Worm (Caenorhabditis elegans): Measurements from ENCODE around the gene idpa-1.
A peak's percentile ranks its signal among the peaks of the same experiment; 100 is the strongest.

Gene idpa-1

ce11 chrIII:2920866-2921265 lies 19.8 kb upstream of the idpa-1 start:
- TF ChIP-seq hmg-1.2 (GFP tag; IDR thresholded peaks at IDR 0.05) (peak; percentile 23; the same call in 1 of the 2 replicates), Y67H2A.10 (GFP tag; conservative IDR thresholded peaks at IDR 0.05) (no peak)

ce11 chrIII:2920281-2920680 lies 19.3 kb upstream of the idpa-1 start:
- TF ChIP-seq hmg-1.2 (GFP tag; IDR thresholded peaks at IDR 0.05) (peak; percentile 73), zfh-2 (GFP tag; conservative IDR thresholded peaks at IDR 0.05) (peak; percentile 25; the same call in 1 of the 2 replicates), nhr-27 (tag; optimal IDR thresholded peaks at IDR 0.05) (no peak)

- TF ChIP-seq hsf-1 (GFP tag; IDR thresholded peaks at IDR 0.05) (no peak), K12H6.12 (tag; optimal IDR thresholded peaks at IDR 0.05) (no peak), Y56A3A.18 (GFP tag; IDR thresholded peaks at IDR 0.05) (no peak), attf-5 (GFP tag; optimal IDR thresholded peaks at IDR 0.05) (no peak), cebp-2 (GFP tag; IDR thresholded peaks at IDR 0.05) (no peak), bed-1 (GFP tag; IDR thresholded peaks at IDR 0.05) (no peak), repo-1 (tag; optimal IDR thresholded peaks at IDR 0.05) (no peak), K11D2.4 (GFP tag; IDR thresholded peaks at IDR 0.05) (no peak), ceh-27 (GFP tag; optimal IDR thresholded peaks at IDR 0.05) (no peak), tbx-9 (tag; optimal IDR thresholded peaks at IDR 0.05; ENCODE audit: borderline replicate concordance) (no peak), F57C9.4 (tag; optimal IDR thresholded peaks at IDR 0.05) (no peak), lag-1 (GFP tag; IDR thresholded peaks at IDR 0.05) (no peak), mel-28 (tag; optimal IDR thresholded peaks at IDR 0.05; ENCODE audit: borderline replicate concordance) (no peak), zfh-2 (GFP tag; conservative IDR thresholded peaks at IDR 0.05) (no peak)
These were observed 17.6 kb upstream of the idpa-1 start for ce11 chrIII:2918655-2919054.

- no peak for TF ChIP-seq ceh-40 (GFP tag; IDR thresholded peaks at IDR 0.05)
- no peak for TF ChIP-seq snpc-4 (GFP tag; optimal IDR thresholded peaks at IDR 0.05)
- no peak for TF ChIP-seq snpc-4 (tag; optimal IDR thresholded peaks at IDR 0.05)
- no peak for TF ChIP-seq madf-6 (GFP tag; IDR thresholded peaks at IDR 0.05)
- TF ChIP-seq attf-5 (GFP tag; optimal IDR thresholded peaks at IDR 0.05) = no peak
- no peak for TF ChIP-seq ceh-79 (tag; optimal IDR thresholded peaks at IDR 0.05)
- no peak for TF ChIP-seq nhr-179 (tag; optimal IDR thresholded peaks at IDR 0.05)
- TF ChIP-seq B0336.3 (GFP tag; IDR thresholded peaks at IDR 0.05) = no peak
- no peak for TF ChIP-seq nfya-2 (GFP tag; IDR thresholded peaks at IDR 0.05)
- TF ChIP-seq cebp-1 (GFP tag; IDR thresholded peaks at IDR 0.05) = no peak
- TF ChIP-seq cebp-1 (tag; optimal IDR thresholded peaks at IDR 0.05) = no peak
- no peak for TF ChIP-seq Y79H2A.3 (GFP tag; conservative IDR thresholded peaks at IDR 0.05)
These were observed 13.0 kb upstream of the idpa-1 start for ce11 chrIII:2914029-2914428.

- no peak for TF ChIP-seq snpc-3.4 (tag; optimal IDR thresholded peaks at IDR 0.05)
- no peak for TF ChIP-seq tlf-1 (GFP tag; optimal IDR thresholded peaks at IDR 0.05)
These were observed 11.9 kb upstream of the idpa-1 start for ce11 chrIII:2912916-2913315.

ce11 chrIII:2910606-2911005 lies 9.6 kb upstream of the idpa-1 start, which contains the start of gene cdh-1:
Gene cdh-1 (plus strand): TSS chrIII:2910906.
- TF ChIP-seq die-1 (tag; optimal IDR thresholded peaks at IDR 0.05) = no peak
- TF ChIP-seq F22D6.2 (tag; optimal IDR thresholded peaks at IDR 0.05) = no peak
- TF ChIP-seq attf-3 (GFP tag; conservative IDR thresholded peaks at IDR 0.05) = no peak
- TF ChIP-seq tbp1 (GFP tag; optimal IDR thresholded peaks at IDR 0.05) = no peak
- TF ChIP-seq Y67H2A.10 (GFP tag; conservative IDR thresholded peaks at IDR 0.05) = no peak

Measured in whole organism, young adult.